Worm (Caenorhabditis elegans) whole organism, early embryonic: Measurements from ENCODE around the gene E01G4.5.

Source experiments
- B0310.2 ChIP-seq: sonication (generic microtip); optimal IDR thresholded peaks from 2 replicates; lab custom pipeline; 2016; ENCODE audit warnings: mild to moderate bottlenecking, missing genetic modification characterization, missing compliant biosample characterization
- F13C5.2 ChIP-seq: sonication (generic microtip); optimal IDR thresholded peaks from 2 replicates; lab custom pipeline; 2017; ENCODE audit warnings: mild to moderate bottlenecking, missing genetic modification characterization, inconsistent platforms, missing compliant biosample characterization
- aly-1 ChIP-seq: sonication (generic microtip); optimal IDR thresholded peaks from 2 replicates; lab custom pipeline; 2016; ENCODE audit warnings: missing genetic modification characterization, missing compliant biosample characterization
- ama-1 ChIP-seq: fragments of 150-350 bp; optimal IDR thresholded peaks from 2 replicates; lab custom pipeline; 2014
- ceh-13 ChIP-seq: fragments of 200-800 bp; sonication (Bioruptor generic); optimal IDR thresholded peaks from 2 replicates; lab custom pipeline; 2018; ENCODE audit warnings: mild to moderate bottlenecking, missing genetic modification characterization, missing compliant biosample characterization
- ceh-36 ChIP-seq: sonication (generic microtip); optimal IDR thresholded peaks from 2 replicates; lab custom pipeline; 2016; ENCODE audit warnings: missing genetic modification characterization, inconsistent platforms, missing compliant biosample characterization
- ets-7 ChIP-seq: sonication (generic microtip); optimal IDR thresholded peaks from 2 replicates; lab custom pipeline; 2016; ENCODE audit warnings: missing genotype, missing genetic modification characterization, missing compliant biosample characterization
- flt-1 ChIP-seq: fragments of 200-800 bp; sonication (Bioruptor generic); IDR thresholded peaks from 2 replicates; pipeline ENCODE4 v1.3.6; 2022; ENCODE audit warnings: missing genetic modification characterization, missing compliant biosample characterization
- hmbx-1 ChIP-seq: sonication (generic microtip); optimal IDR thresholded peaks from 2 replicates; lab custom pipeline; 2016; ENCODE audit warnings: mild to moderate bottlenecking, missing genetic modification characterization, missing compliant biosample characterization
- hmg-4 ChIP-seq: fragments of 200-800 bp; sonication (Bioruptor generic); optimal IDR thresholded peaks from 2 replicates; lab custom pipeline; 2018; ENCODE audit warnings: mild to moderate bottlenecking, missing genetic modification characterization, missing compliant biosample characterization
- hnd-1 ChIP-seq: sonication (generic microtip); optimal IDR thresholded peaks from 2 replicates; lab custom pipeline; 2016; ENCODE audit warnings: missing genetic modification characterization, missing compliant biosample characterization
- pes-1 ChIP-seq: fragments of 200-800 bp; sonication (Bioruptor generic); IDR thresholded peaks from 2 replicates; pipeline ENCODE4 v1.3.6; 2022; ENCODE audit warnings: missing genetic modification reagents, missing genetic modification characterization, missing compliant biosample characterization
- scrt-1 ChIP-seq: fragments of 200-800 bp; sonication (Bioruptor generic); IDR thresholded peaks from 2 replicates; pipeline ENCODE4 v1.3.6; 2022; ENCODE audit warnings: missing genetic modification characterization, missing compliant biosample characterization
- sea-1 ChIP-seq: fragments of 200-800 bp; sonication (Bioruptor generic); conservative IDR thresholded peaks from 2 replicates; pipeline ENCODE4 v1.3.6; 2022; ENCODE audit warnings: missing genetic modification characterization, missing compliant biosample characterization
- tbx-11 ChIP-seq: fragments of 200-800 bp; sonication (Bioruptor generic); IDR thresholded peaks from 2 replicates; pipeline ENCODE4 v1.3.6; 2022; ENCODE audit warnings: missing genetic modification characterization, missing compliant biosample characterization
- tbx-37 ChIP-seq: fragments of 200-800 bp; sonication (Bioruptor generic); conservative IDR thresholded peaks from 2 replicates; pipeline ENCODE4 v1.3.6; 2022; ENCODE audit warnings: missing genetic modification reagents, missing genetic modification characterization, missing compliant biosample characterization
- tra-4 ChIP-seq: sonication (generic microtip); optimal IDR thresholded peaks from 2 replicates; lab custom pipeline; 2017; ENCODE audit warnings: missing genetic modification characterization, missing compliant biosample characterization

E01G4.5 gene

ce11 chrII:13454839-13455238, 17.4 kb upstream of the E01G4.5 start:
- no peak for TF ChIP-seq F13C5.2 (tag; lab: Kevin White, UChicago)
- TF ChIP-seq pes-1, result no peak
- TF ChIP-seq ets-7, result no peak
- TF ChIP-seq ceh-13 (GFP tag; lab: Kevin White, UChicago), result no peak
- TF ChIP-seq sea-1, result no peak
- TF ChIP-seq tra-4 (tag; lab: Kevin White, UChicago), result no peak
- TF ChIP-seq ceh-36, result no peak
- no peak for TF ChIP-seq B0310.2 (tag; lab: Kevin White, UChicago)
- no peak for TF ChIP-seq aly-1 (tag; lab: Kevin White, UChicago)
- TF ChIP-seq hmg-4 (GFP tag; lab: Kevin White, UChicago), result no peak

- TF ChIP-seq B0310.2 (tag; lab: Kevin White, UChicago) (peak; percentile 45), hnd-1 (tag; lab: Kevin White, UChicago) (no peak), ama-1 (lab: Kevin White, UChicago) (no peak), sea-1 (no peak), aly-1 (tag; lab: Kevin White, UChicago) (no peak), hmg-4 (GFP tag; lab: Kevin White, UChicago) (peak; percentile 52)
Observed at ce11 chrII:13456622-13457021, 15.6 kb upstream of the E01G4.5 start.

ce11 chrII:13460592-13461395, 11.4 kb upstream of the E01G4.5 start, which contains the start of gene pqn-27:
TSS of gene pqn-27 (minus strand) at chrII:13460642.
- TF ChIP-seq scrt-1 (GFP tag; lab: Robert Waterston, UW) (no peak), hmg-4 (GFP tag; lab: Kevin White, UChicago) (no peak), F13C5.2 (tag; lab: Kevin White, UChicago) (no peak), ama-1 (lab: Kevin White, UChicago) (peak; percentile 83), tbx-37 (GFP tag; lab: Robert Waterston, UW) (no peak)

ce11 chrII:13461604-13462375, 10.4 kb upstream of the E01G4.5 start:
- peak; percentile 66 for TF ChIP-seq hmg-4 (GFP tag; lab: Kevin White, UChicago)
- no peak for TF ChIP-seq hnd-1 (tag; lab: Kevin White, UChicago)
- TF ChIP-seq tra-4 (tag; lab: Kevin White, UChicago), result no peak
- peak; percentile 10 for TF ChIP-seq ets-7
- TF ChIP-seq ceh-13 (GFP tag; lab: Kevin White, UChicago), result no peak
- TF ChIP-seq F13C5.2 (tag; lab: Kevin White, UChicago), result no peak
- no peak for TF ChIP-seq scrt-1 (GFP tag; lab: Robert Waterston, UW)
- TF ChIP-seq ceh-36, result no peak
- TF ChIP-seq ama-1 (lab: Kevin White, UChicago), result no peak

- no peak for TF ChIP-seq ceh-13 (GFP tag; lab: Kevin White, UChicago)
Observed at ce11 chrII:13465381-13465838, 6.8 kb upstream of the E01G4.5 start.

- TF ChIP-seq flt-1 (no peak), scrt-1 (GFP tag; lab: Robert Waterston, UW) (no peak), tbx-37 (GFP tag; lab: Robert Waterston, UW) (no peak), B0310.2 (tag; lab: Kevin White, UChicago) (no peak), sea-1 (no peak), hmg-4 (GFP tag; lab: Kevin White, UChicago) (no peak), tbx-11 (GFP tag; lab: Robert Waterston, UW) (no peak), ceh-36 (no peak), ama-1 (lab: Kevin White, UChicago) (no peak), ets-7 (no peak), hmbx-1 (tag; lab: Kevin White, UChicago) (no peak), ceh-13 (GFP tag; lab: Kevin White, UChicago) (no peak), hnd-1 (tag; lab: Kevin White, UChicago) (no peak), F13C5.2 (tag; lab: Kevin White, UChicago) (no peak), tra-4 (tag; lab: Kevin White, UChicago) (no peak), pes-1 (no peak)
Observed at ce11 chrII:13467838-13468389, 4.3 kb upstream of the E01G4.5 start.

- TF ChIP-seq hnd-1 (tag; lab: Kevin White, UChicago) (no peak), hmbx-1 (tag; lab: Kevin White, UChicago) (no peak), ceh-13 (GFP tag; lab: Kevin White, UChicago) (no peak), F13C5.2 (tag; lab: Kevin White, UChicago) (no peak), aly-1 (tag; lab: Kevin White, UChicago) (no peak), ets-7 (no peak), tra-4 (tag; lab: Kevin White, UChicago) (no peak), tbx-11 (GFP tag; lab: Robert Waterston, UW) (no peak), pes-1 (no peak), ceh-36 (no peak)
Observed at ce11 chrII:13469043-13469652, 3.1 kb upstream of the E01G4.5 start, which contains the start of gene E01G4.3. TSS of gene E01G4.3 (minus strand) at chrII:13469602.
